Worm (Caenorhabditis elegans) whole organism, mixed stage, embryonic: ENCODE results near the gene F22F7.11.

Experiments used
- M03D4.4 ChIP-seq: sonication (generic microtip); optimal IDR thresholded peaks from 2 replicates; lab custom pipeline; 2017; ENCODE audit warnings: mild to moderate bottlenecking, missing genetic modification characterization, missing compliant biosample characterization
- bed-3 ChIP-seq: fragments of 200-800 bp; sonication (Bioruptor generic); optimal IDR thresholded peaks from 3 replicates; lab custom pipeline; 2018; ENCODE audit warnings: mild to moderate bottlenecking, missing genetic modification characterization, moderate library complexity, missing compliant biosample characterization
- blmp-1 ChIP-seq: fragments of 150-350 bp; optimal IDR thresholded peaks from 2 replicates; lab custom pipeline; 2014; ENCODE audit warnings: missing biosample characterization, missing genetic modification characterization
- ceh-39 ChIP-seq: fragments of 150-350 bp; optimal IDR thresholded peaks from 2 replicates; lab custom pipeline; 2014; ENCODE audit warnings: missing biosample characterization, missing genetic modification characterization
- ces-1 ChIP-seq: fragments of 150-350 bp; optimal IDR thresholded peaks from 2 replicates; lab custom pipeline; 2014; ENCODE audit warnings: missing biosample characterization, missing genetic modification reagents, missing genetic modification characterization
- cnd-1 ChIP-seq: fragments of 200-800 bp; sonication (Bioruptor generic); optimal IDR thresholded peaks from 2 replicates; lab custom pipeline; 2018; ENCODE audit warnings: mild to moderate bottlenecking, missing genetic modification characterization, missing compliant biosample characterization
- drap-1 ChIP-seq: fragments of 200-800 bp; sonication (Bioruptor generic); optimal IDR thresholded peaks from 3 replicates; lab custom pipeline; 2018; ENCODE audit warnings: mild to moderate bottlenecking, missing genetic modification characterization, missing compliant biosample characterization
- elt-1 ChIP-seq: sonication (generic microtip); optimal IDR thresholded peaks from 2 replicates; lab custom pipeline; 2017; ENCODE audit warnings: missing genetic modification characterization, mild to moderate bottlenecking, missing compliant biosample characterization, antibody characterized with exemption, moderate library complexity, borderline replicate concordance; ENCODE audit not compliant: insufficient read depth
- elt-3 ChIP-seq: fragments of 150-350 bp; optimal IDR thresholded peaks from 2 replicates; lab custom pipeline; 2014; ENCODE audit warnings: missing biosample characterization, missing genetic modification characterization
- flh-1 ChIP-seq: fragments of 200-800 bp; sonication (Bioruptor generic); optimal IDR thresholded peaks from 2 replicates; lab custom pipeline; 2018; ENCODE audit warnings: mild to moderate bottlenecking, missing genetic modification characterization, moderate library complexity, missing compliant biosample characterization
- ham-2 ChIP-seq: fragments of 200-800 bp; sonication (Bioruptor generic); optimal IDR thresholded peaks from 2 replicates; lab custom pipeline; 2018; ENCODE audit warnings: mild to moderate bottlenecking, missing genetic modification characterization, missing compliant biosample characterization
- hlh-1 ChIP-seq: fragments of 150-350 bp; optimal IDR thresholded peaks from 2 replicates; lab custom pipeline; 2014; ENCODE audit warnings: missing biosample characterization, missing genetic modification reagents, missing genetic modification characterization
- lin-13 ChIP-seq: fragments of 150-350 bp; optimal IDR thresholded peaks from 2 replicates; lab custom pipeline; 2014; ENCODE audit warnings: missing biosample characterization, missing genetic modification characterization
- lin-32 ChIP-seq: fragments of 200-800 bp; sonication (Bioruptor generic); optimal IDR thresholded peaks from 2 replicates; lab custom pipeline; 2018; ENCODE audit warnings: mild to moderate bottlenecking, missing genetic modification characterization, missing compliant biosample characterization
- lsy-2 ChIP-seq: fragments of 150-350 bp; optimal IDR thresholded peaks from 2 replicates; lab custom pipeline; 2014; ENCODE audit warnings: missing biosample characterization, missing genetic modification characterization
- mab-5 ChIP-seq: fragments of 150-350 bp; optimal IDR thresholded peaks from 2 replicates; lab custom pipeline; 2014; ENCODE audit warnings: missing biosample characterization, missing genetic modification characterization
- mep-1 ChIP-seq: fragments of 150-350 bp; optimal IDR thresholded peaks from 2 replicates; lab custom pipeline; 2017; ENCODE audit warnings: missing biosample characterization, missing genetic modification reagents, missing genetic modification characterization, inconsistent platforms
- mls-2 ChIP-seq: sonication (generic microtip); optimal IDR thresholded peaks from 2 replicates; lab custom pipeline; 2016; ENCODE audit warnings: mild to moderate bottlenecking, missing genetic modification characterization, moderate library complexity, missing compliant biosample characterization
- nhr-12 ChIP-seq: fragments of 150-350 bp; optimal IDR thresholded peaks from 2 replicates; lab custom pipeline; 2014; ENCODE audit warnings: missing biosample characterization, missing genetic modification characterization
- nhr-2 ChIP-seq: fragments of 150-350 bp; optimal IDR thresholded peaks from 2 replicates; lab custom pipeline; 2014; ENCODE audit warnings: missing biosample characterization, missing genetic modification characterization
- nhr-237 ChIP-seq: fragments of 150-350 bp; optimal IDR thresholded peaks from 2 replicates; lab custom pipeline; 2014; ENCODE audit warnings: missing biosample characterization, missing genetic modification characterization
- nhr-76 ChIP-seq: sonication (generic microtip); optimal IDR thresholded peaks from 2 replicates; lab custom pipeline; 2017; ENCODE audit warnings: missing biosample characterization, missing genetic modification characterization
- pha-4 ChIP-seq: fragments of 150-350 bp; optimal IDR thresholded peaks from 2 replicates; lab custom pipeline; 2018; ENCODE audit warnings: missing biosample characterization, missing genetic modification reagents, missing genetic modification characterization
- sem-2 ChIP-seq: fragments of 200-800 bp; sonication (Bioruptor generic); optimal IDR thresholded peaks from 2 replicates; lab custom pipeline; 2018; ENCODE audit warnings: mild to moderate bottlenecking, missing genetic modification characterization, missing compliant biosample characterization
- snpc-4 ChIP-seq: fragments of 150-350 bp; optimal IDR thresholded peaks from 2 replicates; lab custom pipeline; 2014; ENCODE audit warnings: missing biosample characterization, missing genetic modification characterization
- sptf-1 ChIP-seq: sonication (generic microtip); optimal IDR thresholded peaks from 2 replicates; lab custom pipeline; 2017; ENCODE audit warnings: mild to moderate bottlenecking, missing genetic modification characterization, moderate library complexity, missing compliant biosample characterization
- tbx-8 ChIP-seq: fragments of 200-800 bp; sonication (Bioruptor generic); optimal IDR thresholded peaks from 2 replicates; lab custom pipeline; 2018; ENCODE audit warnings: mild to moderate bottlenecking, missing genetic modification characterization, moderate library complexity, missing compliant biosample characterization
- unc-120 ChIP-seq: sonication (generic microtip); optimal IDR thresholded peaks from 2 replicates; lab custom pipeline; 2017; ENCODE audit warnings: missing genetic modification characterization, missing compliant biosample characterization; ENCODE audit not compliant: poor library complexity, severe bottlenecking
- unc-39 ChIP-seq: fragments of 150-350 bp; optimal IDR thresholded peaks from 2 replicates; lab custom pipeline; 2014; ENCODE audit warnings: missing biosample characterization, missing genetic modification characterization
- unc-62 ChIP-seq: fragments of 150-350 bp; optimal IDR thresholded peaks from 2 replicates; lab custom pipeline; 2014; ENCODE audit warnings: missing biosample characterization, missing genetic modification reagents, missing genetic modification characterization
- zip-8 ChIP-seq: fragments of 150-350 bp; optimal IDR thresholded peaks from 2 replicates; lab custom pipeline; 2014; ENCODE audit warnings: missing biosample characterization, missing genetic modification characterization
- ztf-11 ChIP-seq: fragments of 150-350 bp; optimal IDR thresholded peaks from 2 replicates; lab custom pipeline; 2014; ENCODE audit warnings: missing biosample characterization, missing genetic modification characterization

The F22F7.11 gene

DNA sequence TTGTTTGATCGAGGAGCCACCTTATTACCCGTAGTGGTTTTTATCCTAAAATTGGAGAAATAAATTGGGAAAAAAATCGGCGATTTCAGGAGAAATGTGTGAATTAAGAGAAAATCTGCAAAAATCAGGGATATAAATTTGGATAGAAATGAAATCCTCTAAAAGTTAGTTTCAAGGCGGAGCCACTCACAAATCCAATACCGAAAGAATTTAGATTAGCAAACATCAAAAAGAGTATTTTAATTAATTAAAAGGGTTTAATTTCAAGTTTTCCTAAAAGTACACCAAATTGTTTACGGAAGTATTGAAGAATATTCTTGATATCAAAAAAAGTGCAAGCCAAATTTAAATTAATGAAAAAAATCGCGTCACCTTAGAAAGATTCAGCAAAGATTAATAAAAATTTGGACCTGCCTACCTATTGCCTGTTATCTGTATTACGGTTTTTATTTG lies 2.3 kb downstream of the F22F7.11 start, which contains the start of gene F22F7.8:
TSS of gene F22F7.8 (minus strand) at position 51 of the 453 bp plus-strand sequence.
- no peak for TF ChIP-seq elt-1 (tag; lab: Kevin White, UChicago)
- TF ChIP-seq ceh-39 (tag; lab: Kevin White, UChicago), result no peak
- TF ChIP-seq M03D4.4, result no peak
- no peak for TF ChIP-seq mep-1 (tag; lab: Kevin White, UChicago)
- TF ChIP-seq nhr-2 (tag; lab: Kevin White, UChicago), result no peak
- no peak for TF ChIP-seq hlh-1 (tag; lab: Kevin White, UChicago)
- TF ChIP-seq ztf-11 (tag; lab: Kevin White, UChicago), result no peak
- TF ChIP-seq tbx-8 (GFP tag; lab: Kevin White, UChicago), result no peak
- no peak for TF ChIP-seq sem-2 (GFP tag; lab: Kevin White, UChicago)
- TF ChIP-seq drap-1, result no peak
- no peak for TF ChIP-seq unc-39 (tag; lab: Kevin White, UChicago)
- TF ChIP-seq zip-8, result no peak
- no peak for TF ChIP-seq elt-3 (tag; lab: Kevin White, UChicago)
- no peak for TF ChIP-seq pha-4
- TF ChIP-seq lsy-2 (tag; lab: Kevin White, UChicago), result no peak
- no peak for TF ChIP-seq nhr-12
- TF ChIP-seq flh-1, result no peak
- TF ChIP-seq bed-3, result no peak
- TF ChIP-seq lin-32 (GFP tag; lab: Kevin White, UChicago), result no peak
- TF ChIP-seq nhr-76, result no peak

DNA sequence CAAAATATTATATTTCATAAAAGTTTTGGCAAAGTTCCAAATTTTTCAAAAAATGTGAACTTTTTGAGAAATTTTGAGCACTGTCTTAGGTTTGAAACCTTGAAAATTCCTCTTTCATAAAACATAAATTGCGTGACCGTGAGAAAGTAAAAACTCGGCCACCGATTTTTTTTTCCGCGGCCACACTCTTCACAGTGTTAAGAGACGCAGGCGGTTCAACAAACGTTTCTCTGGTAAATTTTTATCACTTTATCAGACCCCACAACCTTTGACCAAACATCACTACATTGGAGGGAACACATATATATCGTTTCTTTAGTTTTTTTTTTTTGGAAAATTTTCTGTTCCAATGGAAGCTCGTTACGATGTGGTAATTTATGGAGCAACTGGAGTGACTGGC lies 2.9 kb downstream of the F22F7.11 start, which contains the start of gene F22F7.2:
TSS of gene F22F7.2 (plus strand) at position 266 of the 400 bp plus-strand sequence.
- TF ChIP-seq drap-1 (no peak), unc-120 (tag; lab: Kevin White, UChicago) (no peak), ham-2 (GFP tag; lab: Kevin White, UChicago) (no peak), unc-39 (tag; lab: Kevin White, UChicago) (no peak), elt-3 (tag; lab: Kevin White, UChicago) (no peak), nhr-76 (no peak), ztf-11 (tag; lab: Kevin White, UChicago) (no peak), M03D4.4 (no peak)

DNA sequence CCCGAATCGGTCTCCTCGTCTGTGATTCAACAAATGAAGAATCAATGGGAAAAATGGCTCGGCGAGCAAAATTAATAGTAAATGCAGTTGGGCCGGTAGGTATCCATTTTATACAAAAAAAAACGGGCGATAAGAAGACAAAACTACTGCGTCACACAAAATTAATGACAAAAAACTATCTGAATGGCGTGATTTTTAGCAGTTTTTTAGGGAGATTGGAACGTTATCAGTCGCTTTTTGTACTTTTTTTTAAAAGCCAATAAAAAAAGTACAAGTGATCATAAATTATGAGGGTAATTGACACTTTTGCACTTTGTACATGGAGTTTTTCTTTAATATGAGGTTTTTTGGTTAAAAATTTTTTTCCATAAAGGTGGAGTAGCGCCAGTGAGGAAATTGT lies 3.5 kb downstream of the F22F7.11 start:
- TF ChIP-seq ceh-39 (tag; lab: Kevin White, UChicago) (no peak), mls-2 (tag; lab: Kevin White, UChicago) (no peak), blmp-1 (no peak), drap-1 (no peak), unc-39 (tag; lab: Kevin White, UChicago) (no peak), tbx-8 (GFP tag; lab: Kevin White, UChicago) (no peak), snpc-4 (tag; lab: Kevin White, UChicago) (no peak), elt-1 (tag; lab: Kevin White, UChicago) (no peak), cnd-1 (tag; lab: Kevin White, UChicago) (no peak)

DNA sequence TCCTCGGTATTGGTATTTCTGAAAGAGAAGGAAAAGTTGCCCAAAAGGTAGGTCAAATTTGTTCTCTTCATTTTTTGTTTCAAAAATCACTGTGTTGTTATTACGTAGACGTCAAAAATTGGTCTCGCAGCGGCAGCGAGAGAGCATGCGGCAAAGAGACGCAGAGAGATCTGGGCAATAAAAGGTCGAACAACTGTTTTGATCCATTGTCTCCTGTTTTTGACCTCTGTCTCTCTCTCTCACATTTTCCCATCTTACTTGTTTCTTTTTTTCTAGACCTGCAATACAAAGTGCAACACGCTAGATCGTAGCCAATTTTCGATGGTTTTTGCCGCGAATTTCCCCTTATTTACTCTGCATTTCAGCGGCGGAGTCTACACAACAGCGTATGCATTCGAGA lies 6.9 kb downstream of the F22F7.11 start:
- no peak for TF ChIP-seq ztf-11 (tag; lab: Kevin White, UChicago)
- TF ChIP-seq tbx-8 (GFP tag; lab: Kevin White, UChicago), result no peak
- TF ChIP-seq hlh-1 (tag; lab: Kevin White, UChicago), result peak; percentile 79
- no peak for TF ChIP-seq lsy-2 (tag; lab: Kevin White, UChicago)
- TF ChIP-seq ceh-39 (tag; lab: Kevin White, UChicago), result no peak
- no peak for TF ChIP-seq zip-8
- TF ChIP-seq unc-120 (tag; lab: Kevin White, UChicago), result peak; percentile 4
- peak; percentile 62 for TF ChIP-seq nhr-2 (tag; lab: Kevin White, UChicago)
- no peak for TF ChIP-seq lin-32 (GFP tag; lab: Kevin White, UChicago)
- no peak for TF ChIP-seq mep-1 (tag; lab: Kevin White, UChicago)
- no peak for TF ChIP-seq sptf-1 (tag; lab: Kevin White, UChicago)
- no peak for TF ChIP-seq elt-1 (tag; lab: Kevin White, UChicago)

DNA sequence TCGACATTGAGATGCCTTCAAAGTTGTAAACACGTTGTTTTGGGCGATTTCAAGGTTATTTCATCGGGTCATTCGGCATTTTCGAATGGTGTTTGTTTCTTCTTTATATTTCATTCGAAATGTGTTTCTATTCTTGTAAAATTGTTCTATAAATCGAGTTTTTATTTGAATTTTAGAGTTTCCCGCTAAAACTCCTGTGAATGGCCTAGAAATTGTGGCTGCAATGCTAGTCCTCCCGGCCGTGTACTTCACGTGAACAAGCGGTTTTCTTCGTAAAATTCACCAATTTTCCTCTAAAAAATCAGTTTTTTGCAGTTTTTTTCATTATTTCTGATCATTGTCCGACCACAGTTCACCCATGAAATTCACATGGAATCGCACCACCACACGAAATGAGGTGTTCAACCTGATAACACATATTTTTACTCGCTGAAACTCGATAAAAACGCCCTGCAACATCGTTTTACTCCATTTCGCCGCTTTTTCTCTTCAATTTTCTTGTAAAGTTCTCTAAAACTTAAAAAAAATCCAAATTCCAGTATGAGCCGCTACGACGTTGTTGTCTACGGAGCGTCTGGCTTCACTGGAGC lies 7.5 kb downstream of the F22F7.11 start, which contains the start of gene ldp-1:
TSS of gene ldp-1 (plus strand) at position 540 of the 590 bp plus-strand sequence.
- TF ChIP-seq nhr-237 (no peak), lin-13 (no peak), hlh-1 (tag; lab: Kevin White, UChicago) (no peak), ces-1 (GFP tag; lab: Kevin White, UChicago) (peak; percentile 24), nhr-76 (no peak), unc-62 (GFP tag; lab: Kevin White, UChicago) (no peak), mep-1 (tag; lab: Kevin White, UChicago) (no peak), lsy-2 (tag; lab: Kevin White, UChicago) (peak; percentile 0), lin-32 (GFP tag; lab: Kevin White, UChicago) (no peak), M03D4.4 (no peak), mab-5 (no peak), unc-120 (tag; lab: Kevin White, UChicago) (no peak), nhr-12 (no peak), sptf-1 (tag; lab: Kevin White, UChicago) (peak; percentile 40), blmp-1 (no peak), nhr-2 (tag; lab: Kevin White, UChicago) (no peak)
- TF ChIP-seq, all 35 proteins: peak for 3
